Worm (Caenorhabditis elegans) whole organism, L3 larva: ENCODE results near the gene F56H11.2.

ENCODE experiments used
- ZK546.5 ChIP-seq: sonication (generic microtip); optimal IDR thresholded peaks from 2 replicates; lab custom pipeline; 2017; ENCODE audit warnings: missing biosample characterization, missing genetic modification characterization
- ama-1 ChIP-seq: fragments of 150-350 bp; optimal IDR thresholded peaks from 2 replicates; lab custom pipeline; 2018
- ceh-16 ChIP-seq: sonication (generic microtip); optimal IDR thresholded peaks from 2 replicates; lab custom pipeline; 2017; ENCODE audit warnings: missing biosample characterization, missing genetic modification characterization
- ceh-28 ChIP-seq: fragments of 150-350 bp; optimal IDR thresholded peaks from 2 replicates; lab custom pipeline; 2014; ENCODE audit warnings: missing biosample characterization, missing genetic modification reagents, missing genetic modification characterization
- ceh-82 ChIP-seq: fragments of 150-350 bp; optimal IDR thresholded peaks from 2 replicates; lab custom pipeline; 2014; ENCODE audit warnings: missing biosample characterization, missing genetic modification characterization
- egl-5 ChIP-seq: fragments of 150-350 bp; optimal IDR thresholded peaks from 2 replicates; lab custom pipeline; 2017; ENCODE audit warnings: missing biosample characterization, missing genetic modification reagents, missing genetic modification characterization, inconsistent platforms
- elt-1 ChIP-seq: fragments of 150-350 bp; optimal IDR thresholded peaks from 2 replicates; lab custom pipeline; 2014; ENCODE audit warnings: missing biosample characterization, missing genetic modification characterization
- elt-2 ChIP-seq: sonication (generic microtip); optimal IDR thresholded peaks from 2 replicates; lab custom pipeline; 2016; ENCODE audit warnings: missing genetic modification reagents, mild to moderate bottlenecking, missing genetic modification characterization, missing compliant biosample characterization
- eor-1 ChIP-seq, 2 experiments: fragments of 150-350 bp; optimal IDR thresholded peaks; 2 replicates each; lab custom pipeline; 2014 to 2018; ENCODE audit warnings: missing biosample characterization in 2 of 2, missing genetic modification characterization in 2 of 2
- fkh-10 ChIP-seq: sonication (generic microtip); optimal IDR thresholded peaks from 2 replicates; lab custom pipeline; 2017; ENCODE audit warnings: missing biosample characterization, missing genetic modification reagents, missing genetic modification characterization
- fos-1 ChIP-seq: fragments of 150-350 bp; optimal IDR thresholded peaks from 2 replicates; lab custom pipeline; 2014; ENCODE audit warnings: missing biosample characterization, missing genetic modification characterization
- hmg-11 ChIP-seq: sonication (generic microtip); optimal IDR thresholded peaks from 2 replicates; lab custom pipeline; 2016; ENCODE audit warnings: missing genetic modification characterization, missing compliant biosample characterization
- jun-1 ChIP-seq: fragments of 150-350 bp; optimal IDR thresholded peaks from 2 replicates; lab custom pipeline; 2014; ENCODE audit warnings: missing biosample characterization, missing genetic modification reagents, missing genetic modification characterization
- lin-15B ChIP-seq: fragments of 150-350 bp; optimal IDR thresholded peaks from 2 replicates; lab custom pipeline; 2014; ENCODE audit warnings: missing biosample characterization, missing genetic modification characterization
- mml-1 ChIP-seq: fragments of 150-350 bp; sonication (generic microtip); optimal IDR thresholded peaks from 3 replicates; lab custom pipeline; 2014; ENCODE audit warnings: missing biosample characterization, missing genetic modification characterization
- nfya-1 ChIP-seq: sonication (generic microtip); optimal IDR thresholded peaks from 2 replicates; lab custom pipeline; 2017; ENCODE audit warnings: missing genetic modification characterization, mild to moderate bottlenecking, missing compliant biosample characterization, antibody characterized with exemption, moderate library complexity; ENCODE audit not compliant: insufficient read depth
- nhr-11 ChIP-seq: fragments of 150-350 bp; optimal IDR thresholded peaks from 2 replicates; lab custom pipeline; 2014; ENCODE audit warnings: missing biosample characterization, missing genetic modification characterization
- nhr-12 ChIP-seq: fragments of 150-350 bp; optimal IDR thresholded peaks from 2 replicates; lab custom pipeline; 2014; ENCODE audit warnings: missing biosample characterization, missing genetic modification characterization
- nhr-23 ChIP-seq: fragments of 150-350 bp; optimal IDR thresholded peaks from 2 replicates; lab custom pipeline; 2014; ENCODE audit warnings: missing biosample characterization, missing genetic modification reagents, missing genetic modification characterization
- nhr-237 ChIP-seq: fragments of 150-350 bp; optimal IDR thresholded peaks from 2 replicates; lab custom pipeline; 2014; ENCODE audit warnings: missing biosample characterization, missing genetic modification characterization
- nhr-25 ChIP-seq: sonication (generic microtip); optimal IDR thresholded peaks from 2 replicates; lab custom pipeline; 2017; ENCODE audit warnings: missing biosample characterization, missing genetic modification characterization
- nhr-28 ChIP-seq: fragments of 150-350 bp; optimal IDR thresholded peaks from 2 replicates; lab custom pipeline; 2014; ENCODE audit warnings: missing biosample characterization, missing genetic modification characterization
- nhr-43 ChIP-seq: sonication (generic microtip); optimal IDR thresholded peaks from 2 replicates; lab custom pipeline; 2016; ENCODE audit warnings: mild to moderate bottlenecking, missing genetic modification characterization, missing compliant biosample characterization; ENCODE audit not compliant: poor library complexity, severe bottlenecking
- nhr-67 ChIP-seq: fragments of 150-350 bp; optimal IDR thresholded peaks from 2 replicates; lab custom pipeline; 2014; ENCODE audit warnings: missing biosample characterization, missing genetic modification characterization
- nhr-77 ChIP-seq: fragments of 150-350 bp; optimal IDR thresholded peaks from 2 replicates; lab custom pipeline; 2014; ENCODE audit warnings: missing biosample characterization, missing genetic modification characterization
- pha-4 ChIP-seq: fragments of 150-350 bp; optimal IDR thresholded peaks from 2 replicates; lab custom pipeline; 2014; ENCODE audit warnings: missing biosample characterization, missing genetic modification reagents, missing genetic modification characterization
- pqm-1 ChIP-seq: fragments of 150-350 bp; optimal IDR thresholded peaks from 2 replicates; lab custom pipeline; 2017; ENCODE audit warnings: missing biosample characterization, missing genetic modification characterization, inconsistent platforms
- sea-2 ChIP-seq: fragments of 150-350 bp; sonication (generic microtip); optimal IDR thresholded peaks from 4 replicates; lab custom pipeline; 2014; ENCODE audit warnings: missing biosample characterization, missing genetic modification reagents, missing genetic modification characterization
- skn-1 ChIP-seq: fragments of 150-350 bp; optimal IDR thresholded peaks from 2 replicates; lab custom pipeline; 2014; ENCODE audit warnings: missing biosample characterization, missing genetic modification characterization
- snpc-4 ChIP-seq: fragments of 150-350 bp; optimal IDR thresholded peaks from 2 replicates; lab custom pipeline; 2014; ENCODE audit warnings: missing biosample characterization, missing genetic modification characterization
- unc-39 ChIP-seq: sonication (generic microtip); optimal IDR thresholded peaks from 4 replicates; lab custom pipeline; 2017; ENCODE audit warnings: missing biosample characterization, missing genetic modification characterization
- unc-62 ChIP-seq: fragments of 150-350 bp; sonication (generic microtip); optimal IDR thresholded peaks from 4 replicates; lab custom pipeline; 2014; ENCODE audit warnings: missing biosample characterization, missing genetic modification reagents, missing genetic modification characterization
- ztf-4 ChIP-seq: fragments of 150-350 bp; optimal IDR thresholded peaks from 2 replicates; lab custom pipeline; 2014; ENCODE audit warnings: missing biosample characterization, missing genetic modification characterization

Gene F56H11.2

ce11 chrIV:9524849-9525460 is 8.0 kb downstream of the F56H11.2 start, which contains the start of gene ndua-5:
ndua-5 (minus strand) TSS chrIV:9524899.
- TF ChIP-seq hmg-11 (peak; percentile 32), lin-15B (peak; percentile 59), nhr-23 (peak; percentile 12), nfya-1 (tag; lab: Kevin White, UChicago) (peak; percentile 55), pha-4 (tag; lab: Kevin White, UChicago) (peak; percentile 64), egl-5 (tag; lab: Kevin White, UChicago) (peak; percentile 23), snpc-4 (tag; lab: Kevin White, UChicago) (peak; percentile 7), ZK546.5 (tag; lab: Kevin White, UChicago) (no peak), jun-1 (tag; lab: Kevin White, UChicago) (no peak)

DNA sequence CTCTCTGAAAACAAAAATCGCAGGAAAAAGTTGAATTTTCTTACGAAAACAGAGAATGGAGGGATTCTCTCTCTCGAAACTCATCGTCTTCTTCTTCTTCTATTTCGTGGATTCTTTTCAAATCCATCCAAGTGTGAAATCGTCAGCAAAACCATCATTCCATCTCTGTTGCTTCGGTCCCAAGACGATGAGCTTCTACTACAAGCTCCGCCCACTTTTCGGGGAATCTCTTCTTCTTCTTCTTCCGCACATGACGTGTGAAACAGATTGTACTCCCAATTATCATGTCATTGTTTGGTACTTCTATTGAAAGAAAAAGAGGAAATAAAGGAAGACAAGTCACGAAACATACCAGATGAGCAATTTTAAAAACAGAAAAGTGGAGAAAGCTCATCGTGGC is 9.8 kb downstream of the F56H11.2 start:
- TF ChIP-seq nhr-11 (tag; lab: Kevin White, UChicago) (no peak), nhr-23 (no peak), nhr-67 (no peak), eor-1 (tag; optimal IDR thresholded peaks at IDR 0.05; lab: Kevin White, UChicago) (no peak), lin-15B (no peak), nhr-25 (tag; lab: Kevin White, UChicago) (no peak), ama-1 (lab: Kevin White, UChicago) (no peak), nhr-77 (tag; lab: Kevin White, UChicago) (no peak), ceh-28 (tag; lab: Kevin White, UChicago) (no peak), ztf-4 (tag; lab: Kevin White, UChicago) (no peak), sea-2 (GFP tag; lab: Kevin White, UChicago) (no peak), nhr-237 (no peak), unc-62 (GFP tag; lab: Kevin White, UChicago) (no peak), ceh-16 (tag; lab: Kevin White, UChicago) (no peak), mml-1 (tag; lab: Kevin White, UChicago) (no peak), nhr-43 (tag; lab: Kevin White, UChicago) (no peak), skn-1 (tag; lab: Kevin White, UChicago) (no peak), ceh-82 (no peak)

ce11 chrIV:9520629-9521028 is 12.3 kb downstream of the F56H11.2 start:
- no peak for TF ChIP-seq nfya-1 (tag; lab: Kevin White, UChicago)
- peak; percentile 5 for TF ChIP-seq nhr-11 (tag; lab: Kevin White, UChicago)
- TF ChIP-seq, all 47 proteins: peak for 1

DNA sequence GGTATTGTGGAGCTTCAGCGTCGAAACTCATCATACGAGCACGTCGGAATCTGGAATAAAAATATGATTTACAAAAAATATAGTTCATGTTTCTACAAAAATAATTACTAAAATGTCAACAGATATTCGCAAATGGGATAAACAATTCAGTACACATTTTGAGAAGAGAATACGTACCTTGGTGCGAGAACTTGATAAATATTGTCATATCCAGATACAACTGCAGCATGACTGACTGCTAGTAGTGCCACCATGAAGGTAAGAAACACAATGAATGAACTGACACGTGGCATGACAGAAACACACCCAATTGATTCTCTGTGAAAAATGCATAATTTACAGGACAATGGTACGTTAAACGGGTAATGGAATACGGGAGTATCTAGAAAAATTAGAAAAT is 14.4 kb downstream of the F56H11.2 start, which contains the start of gene nlp-35:
nlp-35 (minus strand) TSS at position 319 of the 400 bp plus-strand sequence.
- no peak for TF ChIP-seq nhr-43 (tag; lab: Kevin White, UChicago)
- no peak for TF ChIP-seq nhr-12 (tag; lab: Kevin White, UChicago)
- no peak for TF ChIP-seq jun-1 (tag; lab: Kevin White, UChicago)
- no peak for TF ChIP-seq pha-4 (tag; lab: Kevin White, UChicago)
- TF ChIP-seq elt-1 (tag; lab: Kevin White, UChicago) = no peak
- TF ChIP-seq snpc-4 (tag; lab: Kevin White, UChicago) = no peak
- no peak for TF ChIP-seq fos-1 (tag; lab: Kevin White, UChicago)
- TF ChIP-seq lin-15B = no peak
- no peak for TF ChIP-seq egl-5 (tag; lab: Kevin White, UChicago)
- TF ChIP-seq nhr-28 = no peak
- TF ChIP-seq fkh-10 = no peak
- no peak for TF ChIP-seq ceh-82
- TF ChIP-seq unc-39 (tag; lab: Kevin White, UChicago) = no peak
- TF ChIP-seq pqm-1 (tag; lab: Kevin White, UChicago) = no peak

DNA sequence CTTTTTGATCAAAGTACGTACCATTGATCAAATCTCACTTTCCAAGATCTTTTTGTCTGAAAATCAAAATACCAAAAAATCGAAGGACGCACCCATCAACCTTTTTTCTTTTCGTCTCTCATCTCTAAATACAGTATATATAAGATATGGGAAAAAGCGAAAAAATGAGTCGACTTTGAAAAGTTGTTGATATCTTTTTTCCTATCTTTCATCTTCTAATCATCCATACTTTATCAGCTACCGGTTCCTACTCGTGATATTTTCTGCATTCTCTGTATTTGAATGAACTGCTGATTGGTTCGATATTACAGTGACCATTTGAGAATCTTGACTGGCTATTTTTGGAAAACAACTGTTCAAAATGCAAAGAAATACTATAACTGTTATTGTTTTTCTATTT is 16.1 kb downstream of the F56H11.2 start, which contains the start of gene C33A12.19:
C33A12.19 (plus strand) TSS at position 169 of the 400 bp plus-strand sequence.
- TF ChIP-seq pqm-1 (tag; lab: Kevin White, UChicago) = peak; percentile 36
- TF ChIP-seq nhr-23 = peak; percentile 52
- peak; percentile 58 for TF ChIP-seq elt-2 (tag; lab: Kevin White, UChicago)
- TF ChIP-seq nfya-1 (tag; lab: Kevin White, UChicago) = peak; percentile 34
- TF ChIP-seq sea-2 (GFP tag; lab: Kevin White, UChicago) = no peak
- TF ChIP-seq unc-62 (GFP tag; lab: Kevin White, UChicago) = no peak
- TF ChIP-seq nhr-43 (tag; lab: Kevin White, UChicago) = peak; percentile 47
